Fruit fly (Drosophila melanogaster): ENCODE results near the gene OdsH.

dm6 chrX:17845820-17846379, 55.1 kb downstream of the OdsH start:
- TF ChIP-seq psq (optimal IDR thresholded peaks at IDR 0.05): no peak
- no peak for TF ChIP-seq pan (optimal IDR thresholded peaks at IDR 0.05)
- TF ChIP-seq CG8478 (optimal IDR thresholded peaks at IDR 0.05): no peak
- no peak for TF ChIP-seq Dll (optimal IDR thresholded peaks at IDR 0.05)
- TF ChIP-seq usp (GFP tag; optimal IDR thresholded peaks at IDR 0.05): no peak
- no peak for TF ChIP-seq EcR (GFP tag; optimal IDR thresholded peaks at IDR 0.05)
